Worm (Caenorhabditis elegans) whole organism, L1 larva: ENCODE data around the gene C44B7.7.

Source experiments
- F16B12.6 ChIP-seq: fragments of 150-350 bp; optimal IDR thresholded peaks from 2 replicates; lab custom pipeline; 2014; ENCODE audit warnings: missing biosample characterization, missing genetic modification characterization
- ama-1 ChIP-seq: fragments of 150-350 bp; optimal IDR thresholded peaks from 2 replicates; lab custom pipeline; 2014
- blmp-1 ChIP-seq: fragments of 150-350 bp; optimal IDR thresholded peaks from 2 replicates; lab custom pipeline; 2014; ENCODE audit warnings: missing biosample characterization, missing genetic modification characterization
- ceh-63 ChIP-seq: fragments of 200-800 bp; sonication (Bioruptor generic); optimal IDR thresholded peaks from 2 replicates; lab custom pipeline; 2018; ENCODE audit warnings: mild to moderate bottlenecking, missing genetic modification characterization, missing compliant biosample characterization
- ceh-82 ChIP-seq, 3 experiments: fragments of 150-350 bp in 1 of 3; sonication (generic microtip) in 2 of 3; optimal IDR thresholded peaks; 2 replicates each; lab custom pipeline; 2014 to 2017; ENCODE audit warnings: missing biosample characterization in 3 of 3, missing genetic modification characterization in 3 of 3
- ceh-88 ChIP-seq: fragments of 200-800 bp; sonication (Bioruptor generic); IDR thresholded peaks from 2 replicates; pipeline ENCODE4 v1.3.6; 2022; ENCODE audit warnings: missing genetic modification characterization, missing compliant biosample characterization
- ces-1 ChIP-seq: fragments of 150-350 bp; optimal IDR thresholded peaks from 2 replicates; lab custom pipeline; 2014; ENCODE audit warnings: missing biosample characterization, missing genetic modification reagents, missing genetic modification characterization
- dpl-1 ChIP-seq, 3 experiments: fragments of 150-350 bp in 2 of 3; sonication (generic microtip) in 1 of 3; optimal IDR thresholded peaks; 2 replicates each; lab custom pipeline; 2014 to 2017; ENCODE audit warnings: missing biosample characterization in 3 of 3, missing genetic modification characterization in 3 of 3, missing genetic modification reagents in 3 of 3
- dsc-1 ChIP-seq: sonication (generic microtip); optimal IDR thresholded peaks from 2 replicates; lab custom pipeline; 2016; ENCODE audit warnings: mild to moderate bottlenecking, missing genetic modification characterization, missing compliant biosample characterization
- efl-1 ChIP-seq, 4 experiments: fragments of 150-350 bp; optimal IDR thresholded peaks in 3 of 4; peaks in 1 of 4; 1 replicate in 1 of 4; 2 replicates in 3 of 4; lab custom pipeline; 2014; ENCODE audit warnings: missing biosample characterization in 2 of 4, missing genetic modification characterization in 2 of 4, missing genetic modification reagents in 2 of 4
- elt-2 ChIP-seq: sonication (generic microtip); optimal IDR thresholded peaks from 2 replicates; lab custom pipeline; 2016; ENCODE audit warnings: missing genetic modification characterization, mild to moderate bottlenecking, inconsistent platforms, missing compliant biosample characterization, missing genetic modification reagents
- elt-3 ChIP-seq, 6 experiments: fragments of 150-350 bp in 1 of 6; sonication (generic microtip); optimal IDR thresholded peaks; 2 replicates each; lab custom pipeline; 2017 to 2018; ENCODE audit warnings: missing biosample characterization in 6 of 6, missing genetic modification characterization in 6 of 6, inconsistent platforms in 1 of 6
- hlh-4 ChIP-seq: sonication (generic microtip); optimal IDR thresholded peaks from 2 replicates; lab custom pipeline; 2016; ENCODE audit warnings: mild to moderate bottlenecking, missing genetic modification characterization, missing compliant biosample characterization
- isw-1 ChIP-seq: fragments of 200-800 bp; sonication (Bioruptor generic); IDR thresholded peaks from 2 replicates; pipeline ENCODE4 v1.3.6; 2022; ENCODE audit warnings: missing genetic modification characterization, missing compliant biosample characterization
- lin-14 ChIP-seq: fragments of 200-800 bp; sonication (Bioruptor generic); optimal IDR thresholded peaks from 2 replicates; lab custom pipeline; 2018; ENCODE audit warnings: mild to moderate bottlenecking, missing genetic modification characterization, moderate library complexity, missing compliant biosample characterization
- lin-15B ChIP-seq: fragments of 150-350 bp; sonication (generic microtip); optimal IDR thresholded peaks from 3 replicates; lab custom pipeline; 2014; ENCODE audit warnings: missing biosample characterization, missing genetic modification characterization
- lin-39 ChIP-seq: fragments of 150-350 bp; optimal IDR thresholded peaks from 2 replicates; lab custom pipeline; 2014; ENCODE audit warnings: missing biosample characterization, missing genetic modification reagents, missing genetic modification characterization
- lir-3 ChIP-seq: sonication (generic microtip); optimal IDR thresholded peaks from 2 replicates; lab custom pipeline; 2016; ENCODE audit warnings: mild to moderate bottlenecking, missing genetic modification characterization, moderate library complexity, missing compliant biosample characterization; ENCODE audit not compliant: poor library complexity
- lsy-2 ChIP-seq, 2 experiments: fragments of 150-350 bp; optimal IDR thresholded peaks; 2 replicates each; lab custom pipeline; 2014; ENCODE audit warnings: missing biosample characterization in 2 of 2, missing genetic modification characterization in 2 of 2
- mab-9 ChIP-seq: fragments of 200-800 bp; sonication (Bioruptor generic); IDR thresholded peaks from 2 replicates; pipeline ENCODE4 v1.3.6; 2022; ENCODE audit warnings: missing genetic modification reagents, missing genetic modification characterization, missing compliant biosample characterization
- mef-2 ChIP-seq: fragments of 150-350 bp; optimal IDR thresholded peaks from 2 replicates; lab custom pipeline; 2014; ENCODE audit warnings: missing biosample characterization, missing genetic modification characterization
- mep-1 ChIP-seq: fragments of 150-350 bp; optimal IDR thresholded peaks from 2 replicates; lab custom pipeline; 2014; ENCODE audit warnings: missing biosample characterization, missing genetic modification characterization
- nhr-11 ChIP-seq: fragments of 150-350 bp; optimal IDR thresholded peaks from 2 replicates; lab custom pipeline; 2014; ENCODE audit warnings: missing biosample characterization, missing genetic modification characterization
- nhr-19 ChIP-seq: fragments of 200-800 bp; sonication (Bioruptor generic); conservative IDR thresholded peaks from 2 replicates; pipeline ENCODE4 v1.3.6; 2022; ENCODE audit warnings: missing genetic modification characterization, missing compliant biosample characterization
- nhr-237 ChIP-seq: fragments of 150-350 bp; optimal IDR thresholded peaks from 2 replicates; lab custom pipeline; 2014; ENCODE audit warnings: missing biosample characterization, missing genetic modification characterization
- nhr-71 ChIP-seq: sonication (generic microtip); optimal IDR thresholded peaks from 2 replicates; lab custom pipeline; 2016; ENCODE audit warnings: mild to moderate bottlenecking, missing genetic modification characterization, moderate library complexity, missing compliant biosample characterization
- nhr-77 ChIP-seq: fragments of 150-350 bp; optimal IDR thresholded peaks from 2 replicates; lab custom pipeline; 2014; ENCODE audit warnings: missing biosample characterization, missing genetic modification characterization
- nhr-85 ChIP-seq: sonication (generic microtip); peaks from one replicate; lab custom pipeline; 2016; ENCODE audit warnings: missing genetic modification characterization, inconsistent platforms, missing compliant biosample characterization
- pag-3 ChIP-seq: sonication (generic microtip); optimal IDR thresholded peaks from 2 replicates; lab custom pipeline; 2017; ENCODE audit warnings: missing genetic modification characterization, mild to moderate bottlenecking, missing compliant biosample characterization, antibody characterized with exemption, borderline replicate concordance; ENCODE audit not compliant: insufficient read depth
- pqm-1 ChIP-seq: sonication (generic microtip); optimal IDR thresholded peaks from 3 replicates; lab custom pipeline; 2017; ENCODE audit warnings: missing biosample characterization, missing genetic modification characterization
- rnt-1 ChIP-seq: sonication (generic microtip); optimal IDR thresholded peaks from 2 replicates; lab custom pipeline; 2016; ENCODE audit warnings: mild to moderate bottlenecking, missing genetic modification characterization, moderate library complexity, missing compliant biosample characterization
- skn-1 ChIP-seq: fragments of 150-350 bp; optimal IDR thresholded peaks from 2 replicates; lab custom pipeline; 2014; ENCODE audit warnings: missing biosample characterization, missing genetic modification characterization
- snu-23 ChIP-seq: sonication (generic microtip); optimal IDR thresholded peaks from 2 replicates; lab custom pipeline; 2016; ENCODE audit warnings: missing genetic modification characterization, missing compliant biosample characterization
- sptf-1 ChIP-seq: fragments of 150-350 bp; optimal IDR thresholded peaks from 2 replicates; lab custom pipeline; 2014; ENCODE audit warnings: missing biosample characterization, missing genetic modification characterization
- sup-37 ChIP-seq: fragments of 200-800 bp; sonication (Bioruptor generic); optimal IDR thresholded peaks from 2 replicates; lab custom pipeline; 2018; ENCODE audit warnings: mild to moderate bottlenecking, missing genetic modification characterization, missing compliant biosample characterization
- swsn-7 ChIP-seq: sonication (generic microtip); optimal IDR thresholded peaks from 2 replicates; lab custom pipeline; 2016; ENCODE audit warnings: missing genetic modification characterization, missing compliant biosample characterization
- unc-30 ChIP-seq: sonication (generic microtip); optimal IDR thresholded peaks from 2 replicates; lab custom pipeline; 2017; ENCODE audit warnings: missing biosample characterization, missing genetic modification characterization
- unc-62 ChIP-seq: fragments of 150-350 bp; optimal IDR thresholded peaks from 2 replicates; lab custom pipeline; 2014; ENCODE audit warnings: missing biosample characterization, missing genetic modification reagents, missing genetic modification characterization
- unc-86 ChIP-seq: sonication (generic microtip); optimal IDR thresholded peaks from 2 replicates; lab custom pipeline; 2016; ENCODE audit warnings: missing genetic modification characterization, missing compliant biosample characterization
- unc-98 ChIP-seq: fragments of 200-800 bp; sonication (Bioruptor generic); IDR thresholded peaks from 2 replicates; pipeline ENCODE4 v1.3.6; 2022; ENCODE audit warnings: missing genetic modification characterization, missing compliant biosample characterization
- vab-15 ChIP-seq: sonication (generic microtip); optimal IDR thresholded peaks from 2 replicates; lab custom pipeline; 2017; ENCODE audit warnings: missing genotype, mild to moderate bottlenecking, missing genetic modification characterization, missing compliant biosample characterization
- zag-1 ChIP-seq: fragments of 150-350 bp; optimal IDR thresholded peaks from 2 replicates; lab custom pipeline; 2014; ENCODE audit warnings: missing biosample characterization, missing genetic modification characterization
- zip-4 ChIP-seq: fragments of 200-800 bp; sonication (Bioruptor generic); optimal IDR thresholded peaks from 2 replicates; lab custom pipeline; 2018; ENCODE audit warnings: mild to moderate bottlenecking, missing genetic modification characterization, moderate library complexity, missing compliant biosample characterization
- ztf-11 ChIP-seq, 2 experiments: sonication (generic microtip); optimal IDR thresholded peaks; 2 replicates each; lab custom pipeline; 2016 to 2017; ENCODE audit warnings: missing genetic modification characterization in 2 of 2, missing biosample characterization in 1 of 2, missing compliant biosample characterization in 1 of 2
- ztf-4 ChIP-seq: fragments of 150-350 bp; optimal IDR thresholded peaks from 2 replicates; lab custom pipeline; 2014; ENCODE audit warnings: missing biosample characterization, missing genetic modification characterization

C44B7.7 gene

ce11 chrII:6908689-6909088 is 28.7 kb upstream of the C44B7.7 start:
- TF ChIP-seq snu-23 (GFP tag; lab: Kevin White, UChicago) (peak; percentile 22), sup-37 (GFP tag; lab: Kevin White, UChicago) (no peak), efl-1 (optimal IDR thresholded peaks at IDR 0.05; lab: Kevin White, UChicago) (no peak), efl-1 (GFP tag; optimal IDR thresholded peaks at IDR 0.05 in 1 of 2; lab: Kevin White, UChicago) (peak; percentile 13 to 84), ceh-82 (tag; optimal IDR thresholded peaks at IDR 0.05; lab: Kevin White, UChicago) (no peak), ztf-4 (tag; lab: Kevin White, UChicago) (no peak), nhr-71 (peak; percentile 2), lin-14 (peak; percentile 35), lin-15B (tag; lab: Kevin White, UChicago) (no peak), nhr-11 (no peak), lsy-2 (tag; optimal IDR thresholded peaks at IDR 0.05; lab: Kevin White, UChicago) (peak; percentile 4 to 28), vab-15 (tag; lab: Kevin White, UChicago) (no peak), nhr-19 (no peak), nhr-77 (no peak), ceh-63 (GFP tag; lab: Kevin White, UChicago) (no peak), nhr-85 (tag; lab: Kevin White, UChicago) (peak; percentile 37), zag-1 (tag; lab: Kevin White, UChicago) (no peak), dsc-1 (tag; lab: Kevin White, UChicago) (no peak), hlh-4 (no peak), blmp-1 (tag; lab: Kevin White, UChicago) (peak; percentile 83), swsn-7 (tag; lab: Kevin White, UChicago) (no peak), pqm-1 (tag; lab: Kevin White, UChicago) (no peak), ces-1 (GFP tag; lab: Kevin White, UChicago) (no peak), mep-1 (no peak), elt-3 (tag; optimal IDR thresholded peaks at IDR 0.05; lab: Kevin White, UChicago) (peak in 2 of 6 experiments; percentile 3 to 49), zip-4 (no peak), rnt-1 (peak; percentile 7), ama-1 (lab: Kevin White, UChicago) (no peak), sptf-1 (no peak), unc-86 (no peak), elt-2 (tag; lab: Kevin White, UChicago) (no peak), skn-1 (tag; lab: Kevin White, UChicago) (no peak), ztf-11 (tag; optimal IDR thresholded peaks at IDR 0.05; lab: Kevin White, UChicago) (no peak), mef-2 (tag; lab: Kevin White, UChicago) (no peak), nhr-237 (tag; lab: Kevin White, UChicago) (no peak), unc-62 (GFP tag; lab: Kevin White, UChicago) (no peak), mab-9 (GFP tag; lab: Robert Waterston, UW) (no peak), unc-98 (no peak), unc-30 (tag; lab: Kevin White, UChicago) (no peak), pag-3 (peak; percentile 67), ceh-88 (GFP tag; lab: Robert Waterston, UW) (no peak), F16B12.6 (tag; lab: Kevin White, UChicago) (no peak), isw-1 (GFP tag; lab: Robert Waterston, UW) (no peak), lin-39 (tag; lab: Kevin White, UChicago) (no peak), dpl-1 (GFP tag; optimal IDR thresholded peaks at IDR 0.05; lab: Kevin White, UChicago) (peak in 2 of 3 experiments; percentile 5 to 21), lir-3 (tag; lab: Kevin White, UChicago) (peak; percentile 11)
- TF ChIP-seq, all 84 proteins: peak for 12
